Worm (Caenorhabditis elegans): ENCODE measurements around the gene B0496.11.

Gene B0496.11

ce11 chrIV:7391534-7392343 is 42.0 kb downstream of the B0496.11 start (continued):
- TF ChIP-seq egl-13 (tag; optimal IDR thresholded peaks at IDR 0.05) (no peak), tbx-2 (tag; optimal IDR thresholded peaks at IDR 0.05) (peak; percentile 33), zip-4 (GFP tag; optimal IDR thresholded peaks at IDR 0.05) (peak; percentile 64), hpl-2 (GFP tag; optimal IDR thresholded peaks at IDR 0.05) (no peak), rnt-1 (tag; optimal IDR thresholded peaks at IDR 0.05) (peak; percentile 53), nhr-85 (tag) (peak; percentile 31), fkh-10 (GFP tag; optimal IDR thresholded peaks at IDR 0.05) (peak; percentile 66), ceh-88 (GFP tag; IDR thresholded peaks at IDR 0.05) (0 out of 2 replicates have a peak, but pooled peaks have one; percentile 25), dsc-1 (tag; optimal IDR thresholded peaks at IDR 0.05) (peak; percentile 5), mab-9 (GFP tag; IDR thresholded peaks at IDR 0.05) (no peak), unc-86 (tag; optimal IDR thresholded peaks at IDR 0.05) (peak; percentile 38), aly-2 (tag; optimal IDR thresholded peaks at IDR 0.05) (no peak), C04F5.9 (tag; optimal IDR thresholded peaks at IDR 0.05) (no peak), unc-130 (tag; optimal IDR thresholded peaks at IDR 0.05) (peak; percentile 16), snu-23 (GFP tag; optimal IDR thresholded peaks at IDR 0.05) (peak; percentile 43), dpl-1 (GFP tag; optimal IDR thresholded peaks at IDR 0.05) (peak in 2 of 3 experiments; percentile 8 to 16), ces-1 (GFP tag; optimal IDR thresholded peaks at IDR 0.05) (no peak), swsn-7 (tag; optimal IDR thresholded peaks at IDR 0.05) (peak; percentile 23)

DNA sequence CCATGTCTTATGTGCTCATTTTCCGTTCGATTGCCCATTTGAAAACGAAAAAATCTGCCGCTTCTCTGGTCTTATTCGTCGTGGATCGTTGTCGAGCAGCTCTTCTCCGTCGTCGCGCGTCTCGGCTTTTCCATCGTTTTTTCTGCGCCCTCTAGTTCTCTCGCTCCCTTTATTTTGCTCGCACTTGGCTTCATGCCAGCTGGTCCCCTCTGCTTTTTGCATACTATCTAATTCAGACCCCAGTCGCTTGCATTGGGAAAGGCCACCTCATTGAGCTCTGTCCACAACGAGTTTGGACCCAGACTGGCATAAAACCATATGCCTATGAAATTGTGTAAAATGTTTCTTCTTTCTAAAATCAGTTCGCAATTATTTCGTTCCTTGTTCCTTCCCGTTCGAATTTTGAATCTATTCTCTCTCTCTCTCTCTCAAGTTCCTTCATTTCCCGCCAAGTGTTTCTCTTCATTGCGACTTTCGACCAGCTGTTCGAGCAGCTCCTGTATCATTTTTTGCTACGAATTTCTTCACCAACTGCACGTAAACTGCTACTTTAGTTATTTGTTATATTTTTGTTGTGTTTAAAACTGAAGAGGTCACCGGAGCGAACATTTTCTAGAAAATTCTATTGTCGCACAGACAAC is 43.5 kb downstream of the B0496.11 start:
- no peak for TF ChIP-seq snpc-4 (tag; optimal IDR thresholded peaks at IDR 0.05)
- peak; percentile 15 to 57 (median 28) for TF ChIP-seq ceh-82 (tag; optimal IDR thresholded peaks at IDR 0.05)
- no peak for TF ChIP-seq nhr-28 (tag; optimal IDR thresholded peaks at IDR 0.05)
- peak; percentile 41 for TF ChIP-seq nhr-47 (tag; optimal IDR thresholded peaks at IDR 0.05)
- TF ChIP-seq elt-3 (tag; optimal IDR thresholded peaks at IDR 0.05) = no peak
- peak; percentile 65 for TF ChIP-seq nhr-71 (tag; optimal IDR thresholded peaks at IDR 0.05)
- no peak for TF ChIP-seq unc-62 (GFP tag; optimal IDR thresholded peaks at IDR 0.05)
- TF ChIP-seq lin-14 (GFP tag; optimal IDR thresholded peaks at IDR 0.05) = peak; percentile 75
- TF ChIP-seq egl-13 (tag; optimal IDR thresholded peaks at IDR 0.05) = peak; percentile 39
- TF ChIP-seq xbp-1 (tag; optimal IDR thresholded peaks at IDR 0.05) = peak; percentile 30
- peak in 1 of 2 experiments; percentile 17 for TF ChIP-seq efl-1 (optimal IDR thresholded peaks at IDR 0.05)
- no peak for TF ChIP-seq efl-1 (GFP tag; optimal IDR thresholded peaks at IDR 0.05 in 1 of 2)
- TF ChIP-seq nhr-12 (tag; optimal IDR thresholded peaks at IDR 0.05) = no peak
- peak; percentile 37 for TF ChIP-seq dsc-1 (tag; optimal IDR thresholded peaks at IDR 0.05)
- no peak for TF ChIP-seq ceh-88 (GFP tag; IDR thresholded peaks at IDR 0.05)
- TF ChIP-seq ceh-8 (GFP tag; optimal IDR thresholded peaks at IDR 0.05) = no peak
- TF ChIP-seq unc-130 (tag; optimal IDR thresholded peaks at IDR 0.05) = peak; percentile 33
- TF ChIP-seq aha-1 (tag; optimal IDR thresholded peaks at IDR 0.05) = no peak
- no peak for TF ChIP-seq hlh-4 (tag; optimal IDR thresholded peaks at IDR 0.05)
- TF ChIP-seq fkh-8 (tag; optimal IDR thresholded peaks at IDR 0.05) = peak; percentile 28
- TF ChIP-seq ztf-4 (tag; optimal IDR thresholded peaks at IDR 0.05) = peak; percentile 29
- TF ChIP-seq rnt-1 (tag; optimal IDR thresholded peaks at IDR 0.05) = peak; percentile 37
- TF ChIP-seq snu-23 (GFP tag; optimal IDR thresholded peaks at IDR 0.05) = peak; percentile 39
- peak; percentile 47 for TF ChIP-seq unc-86 (tag; optimal IDR thresholded peaks at IDR 0.05)
- TF ChIP-seq tbx-2 (tag; optimal IDR thresholded peaks at IDR 0.05) = peak; percentile 22
- no peak for TF ChIP-seq C04F5.9 (tag; optimal IDR thresholded peaks at IDR 0.05)
- TF ChIP-seq pag-3 (tag; optimal IDR thresholded peaks at IDR 0.05; ENCODE audit: borderline replicate concordance, insufficient read depth) = no peak
- peak in 1 of 2 experiments; percentile 37 for TF ChIP-seq lsy-2 (tag; optimal IDR thresholded peaks at IDR 0.05)
- peak; percentile 13 for TF ChIP-seq nhr-20 (tag; optimal IDR thresholded peaks at IDR 0.05)
- no peak for TF ChIP-seq F16B12.6 (tag; optimal IDR thresholded peaks at IDR 0.05)
- no peak for TF ChIP-seq dpl-1 (GFP tag; optimal IDR thresholded peaks at IDR 0.05)
- peak; percentile 41 for TF ChIP-seq swsn-7 (tag; optimal IDR thresholded peaks at IDR 0.05)
- no peak for TF ChIP-seq isw-1 (GFP tag; IDR thresholded peaks at IDR 0.05)
- no peak for TF ChIP-seq fkh-4 (tag; optimal IDR thresholded peaks at IDR 0.05; ENCODE audit: borderline replicate concordance)
- no peak for TF ChIP-seq mef-2 (tag; optimal IDR thresholded peaks at IDR 0.05)
- peak; percentile 7 for TF ChIP-seq skn-1 (tag; optimal IDR thresholded peaks at IDR 0.05)
- no peak for TF ChIP-seq elt-2 (tag; optimal IDR thresholded peaks at IDR 0.05)
- TF ChIP-seq unc-98 (GFP tag; IDR thresholded peaks at IDR 0.05) = no peak
- no peak for TF ChIP-seq pax-3 (tag; optimal IDR thresholded peaks at IDR 0.05)
